Fruit fly (Drosophila melanogaster) whole organism, embryonic: Measurements from ENCODE around the gene CG44362.

Source experiments
- CG10543 ChIP-seq: fragments of 200-800 bp; sonication (Bioruptor generic); optimal IDR thresholded peaks from 3 replicates; lab custom pipeline; 2017; ENCODE audit warnings: missing biosample characterization, mild to moderate bottlenecking, missing genetic modification characterization, moderate library complexity
- CG12659 ChIP-seq: fragments of 200-800 bp; sonication (Bioruptor generic); optimal IDR thresholded peaks from 3 replicates; lab custom pipeline; 2017; ENCODE audit warnings: mild to moderate bottlenecking, missing biosample characterization, missing genetic modification reagents, missing genetic modification characterization
- CG18011 ChIP-seq: fragments of 200-800 bp; sonication (Bioruptor generic); optimal IDR thresholded peaks from 2 replicates; lab custom pipeline; 2017; ENCODE audit warnings: missing biosample characterization, missing genetic modification characterization, mild to moderate bottlenecking, moderate library complexity, missing genotype
- CG18764 ChIP-seq: fragments of 200-800 bp; sonication (Bioruptor generic); optimal IDR thresholded peaks from 3 replicates; lab custom pipeline; 2016; ENCODE audit warnings: missing biosample characterization, missing genetic modification characterization
- CG4707 ChIP-seq: fragments of 200-800 bp; sonication (Bioruptor generic); optimal IDR thresholded peaks from 2 replicates; lab custom pipeline; 2018; ENCODE audit warnings: missing biosample characterization, mild to moderate bottlenecking, missing genetic modification characterization, moderate library complexity
- CG6765 ChIP-seq: fragments of 200-800 bp; sonication (Bioruptor generic); optimal IDR thresholded peaks from 3 replicates; lab custom pipeline; 2017; ENCODE audit warnings: missing biosample characterization, mild to moderate bottlenecking, missing genetic modification characterization
- Sry-δ ChIP-seq: fragments of 200-800 bp; sonication (Bioruptor generic); optimal IDR thresholded peaks from 2 replicates; lab custom pipeline; 2016; ENCODE audit warnings: missing biosample characterization, missing genetic modification characterization
- ab ChIP-seq: fragments of 200-800 bp; sonication (Bioruptor generic); optimal IDR thresholded peaks from 2 replicates; lab custom pipeline; 2016; ENCODE audit warnings: missing biosample characterization, missing genetic modification characterization
- croc ChIP-seq: fragments of 200-800 bp; sonication (Bioruptor generic); conservative IDR thresholded peaks from 3 replicates; pipeline ENCODE4 v1.3.6; 2022; ENCODE audit warnings: missing biosample characterization, missing genetic modification characterization
- dpn ChIP-seq, 2 experiments: fragments of 200-800 bp; sonication (Bioruptor generic); optimal IDR thresholded peaks; 3 replicates each; lab custom pipeline; 2016; ENCODE audit warnings: missing biosample characterization in 2 of 2, missing genetic modification characterization in 2 of 2
- hth ChIP-seq: fragments of >200 bp; optimal IDR thresholded peaks from 2 replicates; lab custom pipeline; 2017; ENCODE audit warnings: inconsistent platforms
- lov ChIP-seq, 2 experiments: fragments of 200-800 bp in 1 of 2; fragments of >200 bp in 1 of 2; sonication (Bioruptor generic) in 1 of 2; IDR thresholded peaks in 1 of 2; optimal IDR thresholded peaks in 1 of 2; 2 replicates in 1 of 2; 3 replicates in 1 of 2; pipeline versions ENCODE4 v1.3.6 to Lab custom; 2017 to 2022; ENCODE audit warnings: missing biosample characterization in 1 of 2, missing genetic modification characterization in 1 of 2
- nmo ChIP-seq: fragments of 200-800 bp; sonication (Bioruptor generic); optimal IDR thresholded peaks from 2 replicates; lab custom pipeline; 2018; ENCODE audit warnings: missing biosample characterization, mild to moderate bottlenecking, missing genetic modification characterization, moderate library complexity
- sens-2 ChIP-seq: fragments of 200-800 bp; sonication (Bioruptor generic); IDR thresholded peaks from 2 replicates; pipeline ENCODE4 v1.3.6; 2022; ENCODE audit warnings: missing biosample characterization, missing genetic modification characterization

DNA sequence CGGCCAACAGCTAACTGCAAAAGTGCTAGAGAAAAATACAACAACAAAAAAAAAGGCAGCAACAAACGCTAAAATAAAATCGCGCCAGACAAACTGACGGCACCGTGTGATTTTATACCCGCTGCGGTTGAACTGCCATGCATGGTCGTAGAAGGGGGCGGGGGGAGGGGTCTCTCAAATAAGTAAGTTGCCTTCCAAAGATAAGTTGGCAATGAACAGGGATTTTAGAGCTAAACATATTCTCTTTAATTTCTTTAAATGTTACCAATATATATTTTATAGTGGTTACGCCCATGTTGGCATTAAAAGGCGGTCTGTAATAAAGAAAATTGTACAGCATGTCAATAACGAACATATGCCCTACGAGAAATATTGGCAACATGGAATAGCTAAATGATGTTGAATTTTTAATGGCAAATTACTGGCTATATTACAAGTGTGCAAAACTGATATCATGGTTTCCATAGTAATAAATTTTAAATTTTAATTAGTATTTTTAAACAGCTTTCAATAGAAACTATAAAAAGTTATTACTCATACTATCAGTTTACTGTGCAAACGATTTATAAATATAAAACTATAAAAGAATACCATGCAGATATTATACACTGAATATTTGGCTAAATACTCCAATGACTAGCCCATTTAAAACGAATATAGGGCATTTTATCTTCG is 34.0 kb downstream of the CG44362 start:
- no peak for TF ChIP-seq Sry-δ
- TF ChIP-seq CG4707: peak; percentile 34
- peak; percentile 75 for TF ChIP-seq CG12659
- no peak for TF ChIP-seq hth (lab: Kevin White, UChicago)
- TF ChIP-seq CG18011 (GFP tag; lab: Kevin White, UChicago): peak; percentile 26
- no peak for TF ChIP-seq CG10543 (GFP tag; lab: Kevin White, UChicago)
- no peak for TF ChIP-seq CG6765 (GFP tag; lab: Kevin White, UChicago)
- TF ChIP-seq CG18764 (GFP tag; lab: Kevin White, UChicago): no peak
- TF ChIP-seq sens-2 (GFP tag; lab: Robert Waterston, UW): 0 out of 2 replicates have a peak, but pooled peaks have one; percentile 43
- peak; percentile 71 to 87 for TF ChIP-seq dpn (GFP tag; optimal IDR thresholded peaks at IDR 0.05; lab: Kevin White, UChicago)
- no peak for TF ChIP-seq lov (optimal IDR thresholded peaks at IDR 0.05; lab: Kevin White, UChicago)
- no peak for TF ChIP-seq lov (GFP tag; IDR thresholded peaks at IDR 0.05; lab: Robert Waterston, UW)
- TF ChIP-seq ab (GFP tag; lab: Kevin White, UChicago): peak; percentile 22
- TF ChIP-seq croc (GFP tag; lab: Robert Waterston, UW): no peak
- peak; percentile 71 for TF ChIP-seq nmo
